Worm (Caenorhabditis elegans): ENCODE data around the gene str-211.
A peak's percentile ranks its signal among the peaks of the same experiment; 100 is the strongest.

str-211 gene

DNA sequence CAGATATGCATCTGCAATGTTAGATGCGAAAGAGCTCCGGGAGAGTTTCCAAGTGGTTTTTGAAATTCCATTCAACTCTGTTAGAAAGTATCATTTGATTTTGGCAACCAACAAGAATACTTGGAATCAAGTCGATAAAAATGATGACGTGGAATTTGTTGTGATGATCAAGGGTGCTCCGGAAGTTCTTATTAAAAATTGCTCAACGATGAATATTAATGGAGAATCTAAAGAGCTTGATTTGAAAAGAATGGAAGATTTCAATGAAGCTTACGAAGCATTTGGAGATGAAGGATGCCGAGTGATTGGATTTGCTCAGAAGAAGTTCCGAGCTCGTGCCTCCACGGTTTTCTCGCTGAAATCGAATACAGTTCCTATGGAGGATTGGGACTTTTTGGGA, 6.8 kb downstream of the str-211 start:
- TF ChIP-seq unc-62 (GFP tag; optimal IDR thresholded peaks at IDR 0.05 in 1 of 2) (peak in 1 of 2 experiments; percentile 95), unc-62 (tag; optimal IDR thresholded peaks at IDR 0.05) (no peak), ceh-62 (tag; optimal IDR thresholded peaks at IDR 0.05) (no peak), ceh-82 (tag; optimal IDR thresholded peaks at IDR 0.05) (no peak)

DNA sequence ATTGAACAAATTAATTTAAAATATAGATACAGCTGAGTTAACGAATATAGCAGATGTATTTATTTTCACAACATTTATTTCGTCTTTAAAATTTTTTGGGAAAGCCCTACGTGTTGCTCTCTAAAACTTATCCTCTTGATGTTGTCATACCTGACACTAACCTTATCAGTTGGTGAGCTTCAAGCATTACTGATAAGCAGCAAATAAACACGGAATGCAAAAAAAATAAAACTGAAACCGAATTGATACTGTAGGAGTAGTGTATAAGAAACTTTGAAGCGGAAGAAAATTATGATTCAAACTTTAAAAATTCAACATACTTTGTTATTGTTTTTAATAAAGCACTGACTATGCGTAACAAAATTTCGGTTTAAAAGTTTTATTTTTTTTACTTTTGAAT, 9.0 kb downstream of the str-211 start:
- TF ChIP-seq mes-2 (tag; optimal IDR thresholded peaks at IDR 0.05; ENCODE audit: poor library complexity, severe bottlenecking) (no peak), pqm-1 (tag; optimal IDR thresholded peaks at IDR 0.05) (peak; percentile 68), dve-1 (tag; optimal IDR thresholded peaks at IDR 0.05; ENCODE audit: insufficient read depth) (no peak)

DNA sequence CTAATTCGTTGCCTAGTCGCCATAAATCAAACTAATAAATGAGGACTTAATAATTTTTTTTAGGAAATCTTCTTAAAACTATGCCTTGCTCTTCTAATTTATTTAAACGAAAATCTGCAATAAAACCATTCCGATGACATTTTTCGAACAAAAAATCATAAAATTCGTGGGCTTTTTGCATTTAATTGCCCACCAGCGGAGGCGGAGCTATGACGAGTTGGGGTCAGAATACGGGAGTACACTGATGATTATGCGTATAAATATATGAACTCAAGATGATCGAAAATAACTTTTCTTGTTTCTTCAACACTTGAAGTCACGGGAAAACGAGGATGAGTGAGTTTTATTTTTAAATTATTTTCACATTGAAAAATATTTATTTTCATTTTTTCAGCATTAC, 9.7 kb downstream of the str-211 start, which contains the start of gene catp-2:
catp-2 (plus strand) TSS at position 301 of the 400 bp plus-strand sequence.
- TF ChIP-seq fkh-10 (GFP tag; optimal IDR thresholded peaks at IDR 0.05) (no peak), mes-2 (tag; optimal IDR thresholded peaks at IDR 0.05; ENCODE audit: poor library complexity, severe bottlenecking) (no peak), egl-43 (GFP tag; IDR thresholded peaks at IDR 0.05) (no peak), madf-5 (GFP tag; IDR thresholded peaks at IDR 0.05) (no peak), lin-15B (tag; optimal IDR thresholded peaks at IDR 0.05) (no peak), snpc-4 (tag; optimal IDR thresholded peaks at IDR 0.05) (no peak), ceh-20 (GFP tag; IDR thresholded peaks at IDR 0.05) (no peak), saeg-2 (GFP tag; IDR thresholded peaks at IDR 0.05) (no peak), arid-1 (GFP tag; conservative IDR thresholded peaks at IDR 0.05) (no peak), rbr-2 (tag; optimal IDR thresholded peaks at IDR 0.05) (no peak)

DNA sequence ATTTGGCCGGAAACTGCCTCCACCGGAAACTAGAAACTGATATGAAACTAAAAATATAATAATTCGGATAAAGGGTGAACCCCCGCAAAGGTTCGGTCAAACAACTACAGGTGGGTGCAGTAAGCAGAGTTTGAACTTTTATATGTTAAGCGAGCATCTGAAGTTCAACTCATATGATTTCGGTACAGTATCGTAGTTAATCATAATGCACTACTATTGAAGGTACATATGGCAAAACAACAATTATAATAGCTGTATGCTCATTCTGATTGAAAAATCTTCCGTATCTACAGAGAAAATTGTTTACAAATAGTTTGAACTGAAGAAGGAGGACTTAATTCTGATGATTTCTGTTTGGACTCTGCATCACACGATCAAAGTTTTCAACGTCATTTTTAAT, 10.9 kb downstream of the str-211 start:
- TF ChIP-seq nhr-41 (GFP tag; IDR thresholded peaks at IDR 0.05) (no peak), duxl-1 (tag; optimal IDR thresholded peaks at IDR 0.05; ENCODE audit: poor library complexity) (no peak), zag-1 (tag; optimal IDR thresholded peaks at IDR 0.05) (no peak), unc-62 (GFP tag; optimal IDR thresholded peaks at IDR 0.05 in 1 of 2) (peak in 1 of 2 experiments; percentile 98), unc-62 (tag; optimal IDR thresholded peaks at IDR 0.05) (no peak), nhr-77 (tag; optimal IDR thresholded peaks at IDR 0.05) (no peak), ZK337.2 (GFP tag; IDR thresholded peaks at IDR 0.05) (no peak), nhr-28 (tag; optimal IDR thresholded peaks at IDR 0.05) (no peak)

DNA sequence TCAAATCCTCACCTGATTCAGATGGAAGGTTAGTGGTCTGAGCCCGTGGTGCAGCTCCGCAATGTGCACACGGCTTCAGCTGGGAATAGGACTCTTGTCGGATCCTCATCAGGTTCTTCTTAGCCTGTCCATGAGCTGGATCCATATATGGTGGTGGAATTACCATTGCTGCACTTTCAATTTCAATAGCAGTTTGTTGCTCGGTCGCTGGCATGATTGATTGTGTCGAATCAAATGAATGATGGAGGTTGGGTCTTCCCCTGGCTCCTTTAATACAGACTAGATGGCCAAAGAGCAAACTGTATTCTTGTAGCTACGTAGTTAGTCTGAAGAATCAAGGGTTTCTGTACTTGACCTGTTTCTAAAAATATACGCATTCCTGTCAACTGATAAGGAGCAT, 11.3 kb downstream of the str-211 start, which contains the start of gene C02E7.10:
C02E7.10 (minus strand) TSS at position 232 of the 400 bp plus-strand sequence.
- no peak for TF ChIP-seq vab-7 (GFP tag; IDR thresholded peaks at IDR 0.05)
- peak in 1 of 2 experiments; percentile 90 for TF ChIP-seq unc-62 (GFP tag; optimal IDR thresholded peaks at IDR 0.05 in 1 of 2)
- no peak for TF ChIP-seq unc-62 (tag; optimal IDR thresholded peaks at IDR 0.05)

DNA sequence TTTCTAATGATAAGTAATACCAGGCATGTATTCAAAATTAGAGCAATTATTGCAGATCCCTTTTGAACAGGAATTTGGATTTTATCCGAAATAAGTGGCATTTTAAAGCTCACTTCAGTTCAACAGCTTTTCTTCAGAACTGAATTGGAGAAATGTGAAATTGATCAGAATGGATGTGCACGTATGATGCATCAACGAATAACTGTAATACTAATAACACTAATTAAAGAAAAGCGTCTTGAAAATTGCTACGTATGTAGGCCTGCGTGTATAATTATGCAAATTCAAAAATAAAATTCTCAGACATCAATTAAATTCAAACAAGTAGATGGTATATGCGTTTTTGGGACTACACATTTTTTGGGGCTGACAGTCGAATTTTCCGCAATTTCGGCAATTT, 14.3 kb downstream of the str-211 start, which contains the start of gene str-205:
str-205 (minus strand) TSS at position 101 of the 400 bp plus-strand sequence.
- no peak for TF ChIP-seq ama-1 (optimal IDR thresholded peaks at IDR 0.05)
- TF ChIP-seq Y48G9A.11 (GFP tag; IDR thresholded peaks at IDR 0.05): no peak
- TF ChIP-seq daf-8 (GFP tag; IDR thresholded peaks at IDR 0.05): no peak
- TF ChIP-seq unc-62 (GFP tag; optimal IDR thresholded peaks at IDR 0.05 in 1 of 2): no peak
- TF ChIP-seq unc-62 (tag; optimal IDR thresholded peaks at IDR 0.05): no peak
- TF ChIP-seq F44E2.7 (GFP tag; IDR thresholded peaks at IDR 0.05): no peak
- TF ChIP-seq dmd-6 (GFP tag; IDR thresholded peaks at IDR 0.05): no peak
- TF ChIP-seq saeg-2 (GFP tag; IDR thresholded peaks at IDR 0.05): no peak

DNA sequence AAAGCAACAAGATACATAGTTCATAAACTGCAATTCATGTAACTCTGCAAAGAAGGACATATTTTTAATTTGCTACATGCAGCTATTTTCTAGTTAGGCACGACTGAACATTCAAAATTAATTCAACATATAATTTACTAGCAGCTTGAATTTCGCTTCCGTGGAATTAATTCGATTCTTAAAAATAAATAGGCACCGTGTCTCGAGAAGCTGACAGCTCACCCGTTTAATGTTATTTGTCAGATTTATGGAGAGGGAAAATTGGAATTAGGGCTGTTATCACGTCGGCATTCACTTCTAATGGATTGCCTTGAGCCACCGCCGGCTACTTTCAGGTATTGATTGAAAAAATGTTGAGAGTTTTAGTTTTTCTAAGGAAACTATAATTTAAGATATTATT, 17.7 kb downstream of the str-211 start, which contains the start of gene srh-21:
srh-21 (plus strand) TSS at position 301 of the 400 bp plus-strand sequence.
- peak in 1 of 2 experiments; percentile 65 for TF ChIP-seq unc-62 (GFP tag; optimal IDR thresholded peaks at IDR 0.05 in 1 of 2)
- TF ChIP-seq unc-62 (tag; optimal IDR thresholded peaks at IDR 0.05): no peak
- TF ChIP-seq aha-1 (tag): no peak
